Worm (Caenorhabditis elegans) whole organism, L3 larva: ENCODE results near the gene dct-17.

Experiments
- R02D3.7 ChIP-seq: fragments of 150-350 bp; optimal IDR thresholded peaks from 2 replicates; lab custom pipeline; 2014; ENCODE audit warnings: missing biosample characterization, missing genetic modification characterization
- aly-2 ChIP-seq: fragments of 150-350 bp; optimal IDR thresholded peaks from 2 replicates; lab custom pipeline; 2014; ENCODE audit warnings: missing biosample characterization, missing genetic modification characterization
- ceh-16 ChIP-seq: sonication (generic microtip); optimal IDR thresholded peaks from 2 replicates; lab custom pipeline; 2017; ENCODE audit warnings: missing biosample characterization, missing genetic modification characterization
- ceh-28 ChIP-seq: fragments of 150-350 bp; optimal IDR thresholded peaks from 2 replicates; lab custom pipeline; 2014; ENCODE audit warnings: missing biosample characterization, missing genetic modification reagents, missing genetic modification characterization
- ceh-82 ChIP-seq: fragments of 150-350 bp; optimal IDR thresholded peaks from 2 replicates; lab custom pipeline; 2014; ENCODE audit warnings: missing biosample characterization, missing genetic modification characterization
- ceh-9 ChIP-seq: sonication (generic microtip); optimal IDR thresholded peaks from 2 replicates; lab custom pipeline; 2018; ENCODE audit warnings: missing biosample characterization, missing genetic modification characterization
- daf-12 ChIP-seq: fragments of 150-350 bp; optimal IDR thresholded peaks from 2 replicates; lab custom pipeline; 2014; ENCODE audit warnings: missing biosample characterization, missing genetic modification reagents, missing genetic modification characterization
- egl-27 ChIP-seq: sonication (generic microtip); optimal IDR thresholded peaks from 4 replicates; lab custom pipeline; 2017; ENCODE audit warnings: missing biosample characterization, missing genetic modification reagents, missing genetic modification characterization
- egl-5 ChIP-seq: fragments of 150-350 bp; optimal IDR thresholded peaks from 2 replicates; lab custom pipeline; 2017; ENCODE audit warnings: missing biosample characterization, missing genetic modification reagents, missing genetic modification characterization, inconsistent platforms
- elt-1 ChIP-seq: fragments of 150-350 bp; optimal IDR thresholded peaks from 2 replicates; lab custom pipeline; 2014; ENCODE audit warnings: missing biosample characterization, missing genetic modification characterization
- elt-2 ChIP-seq: sonication (generic microtip); optimal IDR thresholded peaks from 2 replicates; lab custom pipeline; 2016; ENCODE audit warnings: missing genetic modification reagents, mild to moderate bottlenecking, missing genetic modification characterization, missing compliant biosample characterization
- elt-3 ChIP-seq, 3 experiments: fragments of 150-350 bp in 1 of 3; sonication (generic microtip) in 2 of 3; optimal IDR thresholded peaks; 2 replicates in 2 of 3; 4 replicates in 1 of 3; lab custom pipeline; 2014 to 2017; ENCODE audit warnings: missing biosample characterization in 3 of 3, missing genetic modification characterization in 3 of 3
- eor-1 ChIP-seq, 2 experiments: fragments of 150-350 bp; optimal IDR thresholded peaks; 2 replicates each; lab custom pipeline; 2014 to 2018; ENCODE audit warnings: missing biosample characterization in 2 of 2, missing genetic modification characterization in 2 of 2
- fkh-10 ChIP-seq: sonication (generic microtip); optimal IDR thresholded peaks from 2 replicates; lab custom pipeline; 2017; ENCODE audit warnings: missing biosample characterization, missing genetic modification reagents, missing genetic modification characterization
- fkh-2 ChIP-seq: fragments of 150-350 bp; optimal IDR thresholded peaks from 2 replicates; lab custom pipeline; 2014; ENCODE audit warnings: missing biosample characterization, missing genetic modification reagents, missing genetic modification characterization
- fos-1 ChIP-seq: fragments of 150-350 bp; optimal IDR thresholded peaks from 2 replicates; lab custom pipeline; 2014; ENCODE audit warnings: missing biosample characterization, missing genetic modification characterization
- hmg-11 ChIP-seq: sonication (generic microtip); optimal IDR thresholded peaks from 2 replicates; lab custom pipeline; 2016; ENCODE audit warnings: missing genetic modification characterization, missing compliant biosample characterization
- jun-1 ChIP-seq: fragments of 150-350 bp; optimal IDR thresholded peaks from 2 replicates; lab custom pipeline; 2014; ENCODE audit warnings: missing biosample characterization, missing genetic modification reagents, missing genetic modification characterization
- lin-15B ChIP-seq: fragments of 150-350 bp; optimal IDR thresholded peaks from 2 replicates; lab custom pipeline; 2014; ENCODE audit warnings: missing biosample characterization, missing genetic modification characterization
- lin-39 ChIP-seq: fragments of 150-350 bp; optimal IDR thresholded peaks from 2 replicates; lab custom pipeline; 2018; ENCODE audit warnings: missing biosample characterization, missing genetic modification reagents, missing genetic modification characterization
- lsy-12 ChIP-seq: sonication (generic microtip); optimal IDR thresholded peaks from 2 replicates; lab custom pipeline; 2016; ENCODE audit warnings: mild to moderate bottlenecking, missing genetic modification characterization, missing compliant biosample characterization
- mdl-1 ChIP-seq: fragments of 150-350 bp; optimal IDR thresholded peaks from 2 replicates; lab custom pipeline; 2014; ENCODE audit warnings: missing biosample characterization, missing genetic modification characterization
- mml-1 ChIP-seq: fragments of 150-350 bp; sonication (generic microtip); optimal IDR thresholded peaks from 3 replicates; lab custom pipeline; 2014; ENCODE audit warnings: missing biosample characterization, missing genetic modification characterization
- nfya-1 ChIP-seq: sonication (generic microtip); optimal IDR thresholded peaks from 2 replicates; lab custom pipeline; 2017; ENCODE audit warnings: missing genetic modification characterization, mild to moderate bottlenecking, missing compliant biosample characterization, antibody characterized with exemption, moderate library complexity; ENCODE audit not compliant: insufficient read depth
- nhr-11 ChIP-seq: fragments of 150-350 bp; optimal IDR thresholded peaks from 2 replicates; lab custom pipeline; 2014; ENCODE audit warnings: missing biosample characterization, missing genetic modification characterization
- nhr-12 ChIP-seq: fragments of 150-350 bp; optimal IDR thresholded peaks from 2 replicates; lab custom pipeline; 2014; ENCODE audit warnings: missing biosample characterization, missing genetic modification characterization
- nhr-23 ChIP-seq: fragments of 150-350 bp; optimal IDR thresholded peaks from 2 replicates; lab custom pipeline; 2014; ENCODE audit warnings: missing biosample characterization, missing genetic modification reagents, missing genetic modification characterization
- nhr-237 ChIP-seq: fragments of 150-350 bp; optimal IDR thresholded peaks from 2 replicates; lab custom pipeline; 2014; ENCODE audit warnings: missing biosample characterization, missing genetic modification characterization
- nhr-25 ChIP-seq: sonication (generic microtip); optimal IDR thresholded peaks from 2 replicates; lab custom pipeline; 2017; ENCODE audit warnings: missing biosample characterization, missing genetic modification characterization
- nhr-28 ChIP-seq: fragments of 150-350 bp; optimal IDR thresholded peaks from 2 replicates; lab custom pipeline; 2014; ENCODE audit warnings: missing biosample characterization, missing genetic modification characterization
- nhr-43 ChIP-seq: sonication (generic microtip); optimal IDR thresholded peaks from 2 replicates; lab custom pipeline; 2016; ENCODE audit warnings: mild to moderate bottlenecking, missing genetic modification characterization, missing compliant biosample characterization; ENCODE audit not compliant: poor library complexity, severe bottlenecking
- nhr-67 ChIP-seq: fragments of 150-350 bp; optimal IDR thresholded peaks from 2 replicates; lab custom pipeline; 2014; ENCODE audit warnings: missing biosample characterization, missing genetic modification characterization
- nhr-76 ChIP-seq: fragments of 150-350 bp; sonication (generic microtip); optimal IDR thresholded peaks from 5 replicates; lab custom pipeline; 2014; ENCODE audit warnings: missing biosample characterization, missing genetic modification characterization
- nhr-77 ChIP-seq: fragments of 150-350 bp; optimal IDR thresholded peaks from 2 replicates; lab custom pipeline; 2014; ENCODE audit warnings: missing biosample characterization, missing genetic modification characterization
- pha-4 ChIP-seq: fragments of 150-350 bp; optimal IDR thresholded peaks from 2 replicates; lab custom pipeline; 2014; ENCODE audit warnings: missing biosample characterization, missing genetic modification reagents, missing genetic modification characterization
- pqm-1 ChIP-seq: fragments of 150-350 bp; optimal IDR thresholded peaks from 2 replicates; lab custom pipeline; 2017; ENCODE audit warnings: missing biosample characterization, missing genetic modification characterization, inconsistent platforms
- sea-2 ChIP-seq: fragments of 150-350 bp; sonication (generic microtip); optimal IDR thresholded peaks from 4 replicates; lab custom pipeline; 2014; ENCODE audit warnings: missing biosample characterization, missing genetic modification reagents, missing genetic modification characterization
- skn-1 ChIP-seq: fragments of 150-350 bp; optimal IDR thresholded peaks from 2 replicates; lab custom pipeline; 2014; ENCODE audit warnings: missing biosample characterization, missing genetic modification characterization
- snpc-4 ChIP-seq: fragments of 150-350 bp; optimal IDR thresholded peaks from 2 replicates; lab custom pipeline; 2014; ENCODE audit warnings: missing biosample characterization, missing genetic modification characterization
- tbx-2 ChIP-seq: sonication (generic microtip); optimal IDR thresholded peaks from 2 replicates; lab custom pipeline; 2016; ENCODE audit warnings: mild to moderate bottlenecking, missing genetic modification characterization, missing compliant biosample characterization
- unc-39 ChIP-seq: sonication (generic microtip); optimal IDR thresholded peaks from 4 replicates; lab custom pipeline; 2017; ENCODE audit warnings: missing biosample characterization, missing genetic modification characterization
- unc-62 ChIP-seq: fragments of 150-350 bp; sonication (generic microtip); optimal IDR thresholded peaks from 4 replicates; lab custom pipeline; 2014; ENCODE audit warnings: missing biosample characterization, missing genetic modification reagents, missing genetic modification characterization
- zag-1 ChIP-seq: fragments of 150-350 bp; optimal IDR thresholded peaks from 2 replicates; lab custom pipeline; 2014; ENCODE audit warnings: missing biosample characterization, missing genetic modification characterization
- ztf-4 ChIP-seq: fragments of 150-350 bp; optimal IDR thresholded peaks from 2 replicates; lab custom pipeline; 2014; ENCODE audit warnings: missing biosample characterization, missing genetic modification characterization

Gene dct-17

DNA sequence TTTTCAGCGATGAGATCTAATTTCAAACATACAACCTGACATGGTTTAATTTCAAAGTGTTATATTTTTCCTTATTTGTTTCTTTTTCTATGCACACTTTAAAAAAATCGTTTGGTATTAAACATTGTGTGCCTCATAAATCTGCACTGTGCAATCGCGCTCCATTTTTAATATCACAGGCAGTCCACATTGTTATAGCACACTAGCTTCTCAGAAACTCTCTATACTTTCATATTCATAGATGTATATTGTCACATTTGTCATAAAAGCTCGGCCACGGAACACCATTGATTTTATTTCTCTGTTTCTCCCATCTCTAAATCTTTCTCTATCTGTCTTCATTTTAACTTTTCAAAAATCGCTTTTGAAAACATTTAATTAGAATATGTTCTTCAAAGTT, 26.8 kb upstream of the dct-17 start:
- TF ChIP-seq sea-2 (GFP tag; lab: Kevin White, UChicago) (no peak), eor-1 (tag; optimal IDR thresholded peaks at IDR 0.05; lab: Kevin White, UChicago) (no peak), mml-1 (tag; lab: Kevin White, UChicago) (no peak), nhr-77 (tag; lab: Kevin White, UChicago) (no peak), nhr-237 (tag; lab: Kevin White, UChicago) (no peak), ceh-82 (no peak), lin-15B (tag; lab: Kevin White, UChicago) (peak; percentile 66), ztf-4 (tag; lab: Kevin White, UChicago) (no peak), elt-1 (tag; lab: Kevin White, UChicago) (no peak), ceh-9 (tag; lab: Kevin White, UChicago) (no peak), nhr-28 (tag; lab: Kevin White, UChicago) (no peak), nhr-25 (no peak), nhr-67 (tag; lab: Kevin White, UChicago) (no peak), tbx-2 (tag; lab: Kevin White, UChicago) (no peak), egl-27 (tag; lab: Kevin White, UChicago) (no peak), jun-1 (no peak), unc-62 (GFP tag; lab: Kevin White, UChicago) (no peak), nhr-76 (tag; lab: Kevin White, UChicago) (no peak), nhr-12 (tag; lab: Kevin White, UChicago) (no peak), pqm-1 (tag; lab: Kevin White, UChicago) (no peak), aly-2 (no peak), fkh-2 (tag; lab: Kevin White, UChicago) (no peak), lin-39 (peak; percentile 34), snpc-4 (tag; lab: Kevin White, UChicago) (peak; percentile 56), fos-1 (tag; lab: Kevin White, UChicago) (no peak), pha-4 (tag; lab: Kevin White, UChicago) (peak; percentile 49), unc-39 (no peak), hmg-11 (tag; lab: Kevin White, UChicago) (no peak), zag-1 (tag; lab: Kevin White, UChicago) (no peak), ceh-28 (tag; lab: Kevin White, UChicago) (no peak), mdl-1 (tag; lab: Kevin White, UChicago) (no peak), nhr-23 (no peak), fkh-10 (GFP tag; lab: Kevin White, UChicago) (no peak), nfya-1 (tag; lab: Kevin White, UChicago) (peak; percentile 29), elt-3 (tag; optimal IDR thresholded peaks at IDR 0.05; lab: Kevin White, UChicago) (no peak), nhr-43 (no peak), ceh-16 (tag; lab: Kevin White, UChicago) (no peak), daf-12 (tag; lab: Kevin White, UChicago) (no peak), skn-1 (tag; lab: Kevin White, UChicago) (no peak), lsy-12 (no peak)

DNA sequence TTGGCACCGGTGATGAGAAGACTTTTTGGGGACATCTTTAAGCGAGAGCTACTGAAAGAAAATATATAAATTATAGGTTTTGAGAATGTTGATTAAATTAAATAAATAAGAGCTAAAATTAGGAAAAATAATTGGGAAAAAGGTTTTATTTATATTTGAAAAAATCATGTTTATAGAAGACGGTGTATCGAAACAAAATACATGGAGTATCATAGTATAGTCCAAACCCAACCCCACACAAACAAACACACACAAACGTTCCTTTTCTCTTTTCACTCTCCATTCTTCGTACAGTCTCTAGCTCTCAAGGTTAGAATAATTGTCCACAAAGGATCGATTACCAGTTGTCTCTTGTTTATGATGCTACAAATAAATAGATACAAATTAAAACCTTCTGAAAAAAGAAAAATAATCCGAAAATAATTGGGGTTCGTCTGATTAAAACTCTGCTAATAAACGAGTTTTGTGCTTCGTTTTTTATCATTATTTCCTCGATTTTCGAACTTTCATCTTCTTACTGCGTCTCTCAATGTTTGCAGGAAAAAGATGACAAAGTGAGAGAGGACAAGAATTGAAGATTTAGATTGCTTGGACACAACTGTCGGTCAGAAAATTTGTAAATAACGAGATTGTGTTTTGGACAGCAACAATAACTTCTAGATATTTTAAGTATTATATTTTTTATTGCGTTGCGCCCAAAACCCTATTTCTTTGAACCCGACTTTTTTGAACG, 25.9 kb upstream of the dct-17 start, which contains the start of gene F20G2.2:
F20G2.2 (minus strand) TSS at position 51 of the 733 bp plus-strand sequence.
- TF ChIP-seq pha-4 (tag; lab: Kevin White, UChicago) (peak; percentile 45), hmg-11 (tag; lab: Kevin White, UChicago) (peak; percentile 13), nhr-77 (tag; lab: Kevin White, UChicago) (no peak), elt-2 (tag; lab: Kevin White, UChicago) (peak; percentile 43), egl-5 (tag; lab: Kevin White, UChicago) (no peak), ceh-28 (tag; lab: Kevin White, UChicago) (peak; percentile 20), nhr-11 (tag; lab: Kevin White, UChicago) (no peak), mml-1 (tag; lab: Kevin White, UChicago) (no peak), nhr-25 (no peak), nhr-76 (tag; lab: Kevin White, UChicago) (no peak), skn-1 (tag; lab: Kevin White, UChicago) (peak; percentile 83), R02D3.7 (tag; lab: Kevin White, UChicago) (no peak), nfya-1 (tag; lab: Kevin White, UChicago) (no peak), nhr-43 (no peak)
